Worm (Caenorhabditis elegans): Measurements from ENCODE around the gene C08B6.18.

Gene C08B6.18

DNA sequence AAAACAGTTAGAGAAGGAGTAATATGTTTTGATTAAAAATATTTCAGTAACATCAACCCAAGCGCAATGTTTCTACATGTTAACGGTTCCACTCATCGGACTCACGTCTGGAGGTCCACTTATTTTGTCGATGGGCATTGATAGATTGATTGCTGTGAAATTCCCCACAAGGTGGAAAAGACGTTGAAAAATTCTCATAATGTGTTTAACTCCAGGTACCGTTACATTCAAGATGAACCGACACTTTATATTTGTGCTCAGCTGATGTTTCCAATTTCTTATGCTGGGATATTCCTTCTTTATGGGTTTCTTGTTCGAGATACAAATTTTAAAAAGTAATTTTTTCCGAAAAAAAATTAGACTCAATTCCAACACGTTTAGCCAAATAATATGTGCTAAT lies 19.1 kb upstream of the C08B6.18 start:
- TF ChIP-seq tbx-7 (tag; optimal IDR thresholded peaks at IDR 0.05) = no peak
- no peak for TF ChIP-seq pha-4 (tag; optimal IDR thresholded peaks at IDR 0.05)
- no peak for TF ChIP-seq zip-5 (tag; optimal IDR thresholded peaks at IDR 0.05)
- no peak for TF ChIP-seq ztf-16 (tag; optimal IDR thresholded peaks at IDR 0.05)
- no peak for TF ChIP-seq tbx-2 (tag; optimal IDR thresholded peaks at IDR 0.05)
- TF ChIP-seq C08G9.2 (tag; optimal IDR thresholded peaks at IDR 0.05) = no peak
- TF ChIP-seq ceh-22 (tag; optimal IDR thresholded peaks at IDR 0.05) = no peak
- no peak for TF ChIP-seq madf-2 (tag; optimal IDR thresholded peaks at IDR 0.05)
- TF ChIP-seq ceh-2 (tag; optimal IDR thresholded peaks at IDR 0.05) = no peak

DNA sequence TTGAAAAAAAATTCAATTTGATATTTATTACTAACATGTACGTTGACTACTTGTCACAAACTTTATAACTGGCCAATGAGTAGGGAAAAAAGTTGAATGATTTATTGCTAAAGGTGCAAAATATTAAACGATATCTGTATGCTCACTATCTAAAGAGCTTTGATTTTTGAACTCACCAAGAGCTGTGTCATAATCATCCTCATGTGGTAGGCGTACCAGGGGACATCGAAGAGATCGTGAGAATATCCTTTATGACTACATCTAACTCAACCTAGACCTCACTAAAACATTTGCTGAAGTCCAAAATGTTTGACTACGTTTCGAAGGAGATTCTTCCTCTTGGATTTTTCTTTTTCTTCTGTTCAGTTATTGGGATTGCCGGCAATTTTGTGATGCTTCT lies 18.4 kb upstream of the C08B6.18 start, which contains the start of gene srsx-28:
TSS of gene srsx-28 (plus strand) at position 301 of the 400 bp plus-strand sequence.
- no peak for TF ChIP-seq hlh-13 (GFP tag; optimal IDR thresholded peaks at IDR 0.05)
- no peak for TF ChIP-seq T23F11.4 (GFP tag; optimal IDR thresholded peaks at IDR 0.05)
- TF ChIP-seq fkh-6 (tag; optimal IDR thresholded peaks at IDR 0.05) = no peak
- TF ChIP-seq elt-2 (tag; optimal IDR thresholded peaks at IDR 0.05) = no peak
- TF ChIP-seq ama-1 (optimal IDR thresholded peaks at IDR 0.05) = no peak
- TF ChIP-seq ceh-48 (tag; optimal IDR thresholded peaks at IDR 0.05) = no peak
- no peak for TF ChIP-seq hlh-15 (tag; optimal IDR thresholded peaks at IDR 0.05)
- TF ChIP-seq ets-4 (tag; optimal IDR thresholded peaks at IDR 0.05) = no peak
- no peak for TF ChIP-seq zip-5 (tag; optimal IDR thresholded peaks at IDR 0.05)
- no peak for TF ChIP-seq pqm-1 (tag; optimal IDR thresholded peaks at IDR 0.05)

DNA sequence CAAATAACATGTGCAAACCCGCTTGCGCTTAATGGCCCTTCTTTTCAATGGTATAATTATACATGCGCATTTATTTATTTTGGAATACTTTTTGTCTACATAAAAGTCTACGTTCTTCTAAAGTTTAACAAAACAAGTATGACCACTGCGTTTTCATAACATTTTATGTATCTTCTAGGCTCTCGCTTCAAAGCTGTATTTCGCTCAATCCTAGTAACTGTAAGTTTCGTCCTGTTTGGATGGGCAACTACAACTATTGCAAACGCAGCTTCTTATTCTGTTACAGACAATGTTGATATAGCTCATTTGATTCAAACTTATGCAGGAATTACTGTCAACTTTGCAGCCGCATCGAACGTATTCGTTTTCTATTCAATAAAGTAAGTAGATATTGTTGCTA lies 15.8 kb upstream of the C08B6.18 start, which contains the start of gene srsx-27:
TSS of gene srsx-27 (plus strand) at position 301 of the 400 bp plus-strand sequence.
- TF ChIP-seq C38D4.7 (GFP tag; optimal IDR thresholded peaks at IDR 0.05) = no peak
- TF ChIP-seq lim-6 (tag; optimal IDR thresholded peaks at IDR 0.05) = no peak
- no peak for TF ChIP-seq nfya-1 (tag; optimal IDR thresholded peaks at IDR 0.05)
- TF ChIP-seq Y22D7AL.16 (tag; optimal IDR thresholded peaks at IDR 0.05) = no peak
- TF ChIP-seq sox-2 (GFP tag; IDR thresholded peaks at IDR 0.05) = no peak
- no peak for TF ChIP-seq ceh-22 (tag; optimal IDR thresholded peaks at IDR 0.05)
- no peak for TF ChIP-seq hlh-13 (GFP tag; optimal IDR thresholded peaks at IDR 0.05)
- no peak for TF ChIP-seq ets-4 (tag; optimal IDR thresholded peaks at IDR 0.05)
- no peak for TF ChIP-seq nhr-11 (tag; optimal IDR thresholded peaks at IDR 0.05)
- no peak for TF ChIP-seq ceh-48 (tag; optimal IDR thresholded peaks at IDR 0.05)
- TF ChIP-seq npax-4 (tag; optimal IDR thresholded peaks at IDR 0.05) = no peak
- no peak for TF ChIP-seq C08G9.2 (tag; optimal IDR thresholded peaks at IDR 0.05)
- TF ChIP-seq ztf-16 (tag; optimal IDR thresholded peaks at IDR 0.05) = no peak
- no peak for TF ChIP-seq sdc-2 (tag; optimal IDR thresholded peaks at IDR 0.05)
- no peak for TF ChIP-seq ref-2 (tag; optimal IDR thresholded peaks at IDR 0.05)
- no peak for TF ChIP-seq pax-1 (tag; optimal IDR thresholded peaks at IDR 0.05)
- no peak for TF ChIP-seq tbx-7 (tag; optimal IDR thresholded peaks at IDR 0.05)

DNA sequence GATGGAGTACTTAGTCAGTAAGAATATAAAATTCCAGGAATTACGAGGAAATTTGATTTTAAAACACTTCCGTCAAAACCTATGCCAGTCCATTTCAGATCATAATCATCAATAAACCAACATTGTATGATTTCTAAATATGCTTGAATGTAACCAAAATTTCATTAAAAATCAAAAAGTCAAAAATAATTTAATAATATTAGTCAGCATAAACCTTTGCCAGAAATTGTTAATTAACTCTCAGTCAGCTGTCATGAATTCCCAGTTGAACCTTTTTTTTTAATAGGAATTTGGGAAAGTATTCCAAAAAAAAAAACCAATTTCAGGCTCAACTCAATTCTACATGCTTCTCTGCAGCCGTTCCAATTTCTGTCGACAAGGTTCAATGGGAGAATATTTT lies 14.4 kb upstream of the C08B6.18 start, which contains the start of gene srsx-26:
TSS of gene srsx-26 (plus strand) at position 301 of the 400 bp plus-strand sequence.
- TF ChIP-seq K02D7.2 (tag; optimal IDR thresholded peaks at IDR 0.05) (no peak), sox-2 (GFP tag; IDR thresholded peaks at IDR 0.05) (no peak), fkh-6 (tag; optimal IDR thresholded peaks at IDR 0.05) (no peak), ceh-6 (GFP tag; optimal IDR thresholded peaks at IDR 0.05) (no peak), pqm-1 (tag; optimal IDR thresholded peaks at IDR 0.05) (no peak), hlh-15 (tag; optimal IDR thresholded peaks at IDR 0.05) (no peak), lim-6 (tag; optimal IDR thresholded peaks at IDR 0.05) (no peak), elt-4 (tag; optimal IDR thresholded peaks at IDR 0.05) (no peak), gmeb-2 (tag; optimal IDR thresholded peaks at IDR 0.05) (no peak), unc-3 (GFP tag; conservative IDR thresholded peaks at IDR 0.05) (no peak), unc-3 (tag; optimal IDR thresholded peaks at IDR 0.05) (no peak), unc-55 (GFP tag; optimal IDR thresholded peaks at IDR 0.05) (no peak), ceh-24 (tag; optimal IDR thresholded peaks at IDR 0.05) (no peak), dve-1 (tag; optimal IDR thresholded peaks at IDR 0.05) (no peak), che-1 (tag; optimal IDR thresholded peaks at IDR 0.05) (no peak), ceh-31 (tag; optimal IDR thresholded peaks at IDR 0.05) (no peak), ttx-3 (tag; optimal IDR thresholded peaks at IDR 0.05) (no peak), ref-2 (tag; optimal IDR thresholded peaks at IDR 0.05) (no peak), ama-1 (optimal IDR thresholded peaks at IDR 0.05) (no peak), syd-9 (tag; optimal IDR thresholded peaks at IDR 0.05) (no peak), pat-9 (tag; optimal IDR thresholded peaks at IDR 0.05) (no peak)
